In genomic region chrIII:5939453-5940296, ce11 we compare ENCODE assay signal across 5 worm cellular contexts.
A peak's percentile ranks its signal among the peaks of the same experiment; 100 is the strongest.
TF ChIP-seq lines count a peak whose summit lies in the region.

Gene ubq-1 (plus strand): TSS chrIII:5940254.

TF ChIP-seq in whole organism, L1 larva, 84 proteins besides CTCF, POLR2A, EP300 and RAD21 (continues in another document):
- TF ChIP-seq rnt-1 (tag; optimal IDR thresholded peaks at IDR 0.05; lab: Kevin White, UChicago) (peak; percentile 18), egl-27 (tag; optimal IDR thresholded peaks at IDR 0.05; lab: Kevin White, UChicago) (no peak), lin-35 (GFP tag; optimal IDR thresholded peaks at IDR 0.05; lab: Kevin White, UChicago) (peak in 1 of 2 experiments; percentile 15), unc-86 (tag; optimal IDR thresholded peaks at IDR 0.05; lab: Kevin White, UChicago) (no peak), nhr-19 (GFP tag; conservative IDR thresholded peaks at IDR 0.05; lab: Robert Waterston, UW) (0 out of 2 replicates have a peak, but pooled peaks have one; percentile 20), sup-37 (GFP tag; optimal IDR thresholded peaks at IDR 0.05; lab: Kevin White, UChicago) (no peak), zip-4 (GFP tag; optimal IDR thresholded peaks at IDR 0.05; lab: Kevin White, UChicago) (peak; percentile 55), ama-1 (optimal IDR thresholded peaks at IDR 0.05; lab: Kevin White, UChicago) (no peak), isw-1 (GFP tag; IDR thresholded peaks at IDR 0.05; lab: Robert Waterston, UW) (no peak), C16A3.4 (tag; optimal IDR thresholded peaks at IDR 0.05; lab: Kevin White, UChicago) (no peak), lin-13 (GFP tag; optimal IDR thresholded peaks at IDR 0.05; lab: Kevin White, UChicago) (no peak), xbp-1 (tag; optimal IDR thresholded peaks at IDR 0.05; lab: Kevin White, UChicago) (no peak), snu-23 (GFP tag; optimal IDR thresholded peaks at IDR 0.05; lab: Kevin White, UChicago) (peak; percentile 1), nhr-71 (tag; optimal IDR thresholded peaks at IDR 0.05; lab: Kevin White, UChicago) (peak; percentile 48), C34B4.2 (tag; optimal IDR thresholded peaks at IDR 0.05; lab: Kevin White, UChicago) (no peak), F16B12.6 (tag; optimal IDR thresholded peaks at IDR 0.05; lab: Kevin White, UChicago) (no peak), elt-2 (tag; optimal IDR thresholded peaks at IDR 0.05; lab: Kevin White, UChicago) (peak; percentile 19), hpl-2 (GFP tag; optimal IDR thresholded peaks at IDR 0.05; lab: Kevin White, UChicago) (no peak)

TF ChIP-seq in whole organism, L3 larva, 47 proteins besides CTCF, POLR2A, EP300 and RAD21 (continues in another document):
- peak; percentile 15 for TF ChIP-seq egl-27 (tag; optimal IDR thresholded peaks at IDR 0.05; lab: Kevin White, UChicago)
- TF ChIP-seq lin-39 (tag; optimal IDR thresholded peaks at IDR 0.05; lab: Kevin White, UChicago): no peak
- no peak for TF ChIP-seq mml-1 (tag; optimal IDR thresholded peaks at IDR 0.05; lab: Kevin White, UChicago)
- no peak for TF ChIP-seq nhr-43 (tag; optimal IDR thresholded peaks at IDR 0.05; lab: Kevin White, UChicago; ENCODE audit: poor library complexity, severe bottlenecking)
- TF ChIP-seq aly-2 (tag; optimal IDR thresholded peaks at IDR 0.05; lab: Kevin White, UChicago): no peak
- TF ChIP-seq ztf-11 (tag; optimal IDR thresholded peaks at IDR 0.05; lab: Kevin White, UChicago): no peak
- TF ChIP-seq pha-4 (tag; optimal IDR thresholded peaks at IDR 0.05; lab: Kevin White, UChicago): peak; percentile 61
- TF ChIP-seq ceh-28 (tag; optimal IDR thresholded peaks at IDR 0.05; lab: Kevin White, UChicago): no peak
- peak; percentile 15 for TF ChIP-seq ceh-82 (tag; optimal IDR thresholded peaks at IDR 0.05; lab: Kevin White, UChicago)
- peak; percentile 59 for TF ChIP-seq ama-1 (optimal IDR thresholded peaks at IDR 0.05; lab: Kevin White, UChicago)
- TF ChIP-seq nfya-1 (tag; optimal IDR thresholded peaks at IDR 0.05; lab: Kevin White, UChicago; ENCODE audit: insufficient read depth): peak; percentile 24
- no peak for TF ChIP-seq lsy-12 (tag; optimal IDR thresholded peaks at IDR 0.05; lab: Kevin White, UChicago)
- peak; percentile 7 for TF ChIP-seq nhr-23 (tag; optimal IDR thresholded peaks at IDR 0.05; lab: Kevin White, UChicago)
- TF ChIP-seq mdl-1 (tag; optimal IDR thresholded peaks at IDR 0.05; lab: Kevin White, UChicago): no peak
- no peak for TF ChIP-seq egl-5 (tag; optimal IDR thresholded peaks at IDR 0.05; lab: Kevin White, UChicago)
- TF ChIP-seq unc-39 (tag; optimal IDR thresholded peaks at IDR 0.05; lab: Kevin White, UChicago): no peak
- TF ChIP-seq nhr-25 (tag; optimal IDR thresholded peaks at IDR 0.05; lab: Kevin White, UChicago): peak; percentile 64
- no peak for TF ChIP-seq nhr-28 (tag; optimal IDR thresholded peaks at IDR 0.05; lab: Kevin White, UChicago)
- no peak for TF ChIP-seq eor-1 (tag; optimal IDR thresholded peaks at IDR 0.05; lab: Kevin White, UChicago)
- no peak for TF ChIP-seq ceh-16 (tag; optimal IDR thresholded peaks at IDR 0.05; lab: Kevin White, UChicago)

TF ChIP-seq in whole organism, early embryonic, 17 proteins besides CTCF, POLR2A, EP300 and RAD21:
- no peak for TF ChIP-seq sea-1 (GFP tag; conservative IDR thresholded peaks at IDR 0.05; lab: Robert Waterston, UW)
- TF ChIP-seq flt-1 (GFP tag; IDR thresholded peaks at IDR 0.05; lab: Robert Waterston, UW): peak; percentile 31; the same call in 1 of the 2 replicates
- TF ChIP-seq hnd-1 (tag; optimal IDR thresholded peaks at IDR 0.05; lab: Kevin White, UChicago): no peak
TF ChIP-seq in whole organism, early embryonic: peak in this region for 1.

TF ChIP-seq in whole organism, midembryonic, 9 proteins besides CTCF, POLR2A, EP300 and RAD21:
- peak; percentile 43; the same call in 1 of the 2 replicates for TF ChIP-seq flt-1 (GFP tag; IDR thresholded peaks at IDR 0.05; lab: Robert Waterston, UW)
- 0 out of 2 replicates have a peak, but pooled peaks have one; percentile 61 for TF ChIP-seq tab-1 (GFP tag; IDR thresholded peaks at IDR 0.05; lab: Robert Waterston, UW)
- no peak for TF ChIP-seq ztf-23 (GFP tag; IDR thresholded peaks at IDR 0.05; lab: Robert Waterston, UW)
- no peak; the same call in 1 of the 2 replicates for TF ChIP-seq ztf-29 (GFP tag; IDR thresholded peaks at IDR 0.05; lab: Robert Waterston, UW)

TF ChIP-seq in whole organism, young adult, 124 proteins besides CTCF, POLR2A, EP300 and RAD21:
- TF ChIP-seq ets-4 (GFP tag; optimal IDR thresholded peaks at IDR 0.05; lab: Kevin White, UChicago) (no peak), hsf-1 (GFP tag; IDR thresholded peaks at IDR 0.05; lab: Robert Waterston, UW) (peak; percentile 48; the same call in 1 of the 2 replicates), ZK185.1 (tag; optimal IDR thresholded peaks at IDR 0.05; lab: Kevin White, UChicago; ENCODE audit: poor library complexity, severe bottlenecking) (peak; percentile 60), Y53G8AR.9 (GFP tag; conservative IDR thresholded peaks at IDR 0.05; lab: Robert Waterston, UW) (0 out of 2 replicates have a peak, but pooled peaks have one; percentile 8), cebp-2 (GFP tag; IDR thresholded peaks at IDR 0.05; lab: Robert Waterston, UW) (no peak), lsl-1 (GFP tag; optimal IDR thresholded peaks at IDR 0.05; lab: Kevin White, UChicago) (peak; percentile 27), cebp-1 (GFP tag; IDR thresholded peaks at IDR 0.05; lab: Robert Waterston, UW) (peak; percentile 88), cebp-1 (tag; optimal IDR thresholded peaks at IDR 0.05; lab: Kevin White, UChicago) (peak; percentile 95), mel-28 (tag; optimal IDR thresholded peaks at IDR 0.05; lab: Kevin White, UChicago; ENCODE audit: borderline replicate concordance) (peak; percentile 9), mcd-1 (GFP tag; IDR thresholded peaks at IDR 0.05; lab: Robert Waterston, UW) (no peak; the same call in 1 of the 2 replicates), dox-1 (GFP tag; IDR thresholded peaks at IDR 0.05; lab: Robert Waterston, UW) (0 out of 2 replicates have a peak, but pooled peaks have one; percentile 6), egrh-3 (GFP tag; IDR thresholded peaks at IDR 0.05; lab: Robert Waterston, UW) (peak; percentile 44; the same call in 1 of the 2 replicates), ama-1 (optimal IDR thresholded peaks at IDR 0.05; lab: Kevin White, UChicago) (no peak), ama-1 (GFP tag; optimal IDR thresholded peaks at IDR 0.05; lab: Kevin White, UChicago) (peak in 1 of 2 experiments; percentile 2)
